Worm (Caenorhabditis elegans): ENCODE measurements around the gene tbx-9.

- no peak for TF ChIP-seq fkh-4 (tag; optimal IDR thresholded peaks at IDR 0.05; ENCODE audit: borderline replicate concordance)
- no peak for TF ChIP-seq ceh-82 (tag; optimal IDR thresholded peaks at IDR 0.05)
- TF ChIP-seq ama-1 (optimal IDR thresholded peaks at IDR 0.05) = no peak
- no peak for TF ChIP-seq C34B4.2 (tag; optimal IDR thresholded peaks at IDR 0.05)
Measured at ce11 chrIII:10381473-10381872, 39.8 kb upstream of the tbx-9 start, which contains the start of gene C38H2.2.
